Worm (Caenorhabditis elegans) whole organism, early embryonic: ENCODE measurements around the gene T04G9.7.

Experiments
- B0310.2 ChIP-seq: sonication (generic microtip); optimal IDR thresholded peaks from 2 replicates; lab custom pipeline; 2016; ENCODE audit warnings: mild to moderate bottlenecking, missing genetic modification characterization, missing compliant biosample characterization
- F13C5.2 ChIP-seq: sonication (generic microtip); optimal IDR thresholded peaks from 2 replicates; lab custom pipeline; 2017; ENCODE audit warnings: mild to moderate bottlenecking, missing genetic modification characterization, inconsistent platforms, missing compliant biosample characterization
- aly-1 ChIP-seq: sonication (generic microtip); optimal IDR thresholded peaks from 2 replicates; lab custom pipeline; 2016; ENCODE audit warnings: missing genetic modification characterization, missing compliant biosample characterization
- ama-1 ChIP-seq: fragments of 150-350 bp; optimal IDR thresholded peaks from 2 replicates; lab custom pipeline; 2014
- ceh-13 ChIP-seq: fragments of 200-800 bp; sonication (Bioruptor generic); optimal IDR thresholded peaks from 2 replicates; lab custom pipeline; 2018; ENCODE audit warnings: mild to moderate bottlenecking, missing genetic modification characterization, missing compliant biosample characterization
- ceh-36 ChIP-seq: sonication (generic microtip); optimal IDR thresholded peaks from 2 replicates; lab custom pipeline; 2016; ENCODE audit warnings: missing genetic modification characterization, inconsistent platforms, missing compliant biosample characterization
- ets-7 ChIP-seq: sonication (generic microtip); optimal IDR thresholded peaks from 2 replicates; lab custom pipeline; 2016; ENCODE audit warnings: missing genotype, missing genetic modification characterization, missing compliant biosample characterization
- flt-1 ChIP-seq: fragments of 200-800 bp; sonication (Bioruptor generic); IDR thresholded peaks from 2 replicates; pipeline ENCODE4 v1.3.6; 2022; ENCODE audit warnings: missing genetic modification characterization, missing compliant biosample characterization
- hmbx-1 ChIP-seq: sonication (generic microtip); optimal IDR thresholded peaks from 2 replicates; lab custom pipeline; 2016; ENCODE audit warnings: mild to moderate bottlenecking, missing genetic modification characterization, missing compliant biosample characterization
- hmg-4 ChIP-seq: fragments of 200-800 bp; sonication (Bioruptor generic); optimal IDR thresholded peaks from 2 replicates; lab custom pipeline; 2018; ENCODE audit warnings: mild to moderate bottlenecking, missing genetic modification characterization, missing compliant biosample characterization
- hnd-1 ChIP-seq: sonication (generic microtip); optimal IDR thresholded peaks from 2 replicates; lab custom pipeline; 2016; ENCODE audit warnings: missing genetic modification characterization, missing compliant biosample characterization
- pes-1 ChIP-seq: fragments of 200-800 bp; sonication (Bioruptor generic); IDR thresholded peaks from 2 replicates; pipeline ENCODE4 v1.3.6; 2022; ENCODE audit warnings: missing genetic modification reagents, missing genetic modification characterization, missing compliant biosample characterization
- scrt-1 ChIP-seq: fragments of 200-800 bp; sonication (Bioruptor generic); IDR thresholded peaks from 2 replicates; pipeline ENCODE4 v1.3.6; 2022; ENCODE audit warnings: missing genetic modification characterization, missing compliant biosample characterization
- sea-1 ChIP-seq: fragments of 200-800 bp; sonication (Bioruptor generic); conservative IDR thresholded peaks from 2 replicates; pipeline ENCODE4 v1.3.6; 2022; ENCODE audit warnings: missing genetic modification characterization, missing compliant biosample characterization
- tbx-11 ChIP-seq: fragments of 200-800 bp; sonication (Bioruptor generic); IDR thresholded peaks from 2 replicates; pipeline ENCODE4 v1.3.6; 2022; ENCODE audit warnings: missing genetic modification characterization, missing compliant biosample characterization
- tbx-37 ChIP-seq: fragments of 200-800 bp; sonication (Bioruptor generic); conservative IDR thresholded peaks from 2 replicates; pipeline ENCODE4 v1.3.6; 2022; ENCODE audit warnings: missing genetic modification reagents, missing genetic modification characterization, missing compliant biosample characterization
- tra-4 ChIP-seq: sonication (generic microtip); optimal IDR thresholded peaks from 2 replicates; lab custom pipeline; 2017; ENCODE audit warnings: missing genetic modification characterization, missing compliant biosample characterization

Gene T04G9.7

DNA sequence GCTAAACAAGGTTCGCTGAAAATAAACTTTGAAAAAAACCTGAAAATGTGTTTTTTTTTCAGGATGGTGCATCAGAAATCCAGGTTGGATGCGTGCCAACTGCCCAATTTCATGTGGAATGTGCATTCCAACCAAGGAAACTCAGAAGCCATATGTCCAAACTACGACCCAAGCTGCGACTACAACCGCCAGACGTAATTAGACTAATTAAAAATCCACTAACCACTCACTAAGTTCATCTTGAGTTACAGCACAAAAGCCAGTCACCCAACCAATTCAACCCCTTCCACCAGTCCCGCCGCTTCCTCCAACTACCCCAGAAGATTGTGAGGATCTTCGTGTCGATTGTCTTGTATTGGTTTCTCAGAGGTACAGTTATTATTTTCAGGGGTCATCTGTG lies 8.6 kb downstream of the T04G9.7 start:
- TF ChIP-seq tbx-37 (GFP tag; lab: Robert Waterston, UW) (no peak), tra-4 (tag; lab: Kevin White, UChicago) (no peak), ama-1 (lab: Kevin White, UChicago) (no peak), ets-7 (tag; lab: Kevin White, UChicago) (no peak), hnd-1 (tag; lab: Kevin White, UChicago) (no peak)

DNA sequence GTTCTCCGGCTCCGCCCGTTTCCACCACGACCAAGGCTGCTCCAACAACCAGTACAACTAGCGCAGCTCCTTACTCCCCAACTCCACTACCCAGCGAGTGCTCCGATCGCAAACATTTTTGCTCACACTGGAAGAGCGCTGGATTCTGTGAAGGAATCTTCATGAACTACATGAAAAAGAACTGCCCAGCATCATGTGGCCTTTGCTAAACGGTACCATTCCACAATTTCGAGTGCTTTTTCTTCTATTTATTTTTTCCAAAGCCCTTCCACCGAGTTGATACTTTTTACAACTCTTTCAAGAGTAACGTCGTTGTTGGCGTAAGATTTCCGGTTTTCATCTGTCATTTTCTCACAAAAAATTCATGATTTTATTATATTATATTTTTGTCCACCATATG lies 9.4 kb downstream of the T04G9.7 start:
- TF ChIP-seq tra-4 (tag; lab: Kevin White, UChicago) (no peak), sea-1 (GFP tag; lab: Robert Waterston, UW) (no peak), hmg-4 (GFP tag; lab: Kevin White, UChicago) (no peak), ceh-36 (tag; lab: Kevin White, UChicago) (no peak), hmbx-1 (tag; lab: Kevin White, UChicago) (no peak), pes-1 (GFP tag; lab: Robert Waterston, UW) (no peak), tbx-37 (GFP tag; lab: Robert Waterston, UW) (no peak), B0310.2 (tag; lab: Kevin White, UChicago) (no peak), aly-1 (tag; lab: Kevin White, UChicago) (no peak), flt-1 (no peak), hnd-1 (tag; lab: Kevin White, UChicago) (no peak), ets-7 (tag; lab: Kevin White, UChicago) (no peak), ceh-13 (GFP tag; lab: Kevin White, UChicago) (no peak), F13C5.2 (tag; lab: Kevin White, UChicago) (no peak), ama-1 (lab: Kevin White, UChicago) (no peak), scrt-1 (GFP tag; lab: Robert Waterston, UW) (no peak)

DNA sequence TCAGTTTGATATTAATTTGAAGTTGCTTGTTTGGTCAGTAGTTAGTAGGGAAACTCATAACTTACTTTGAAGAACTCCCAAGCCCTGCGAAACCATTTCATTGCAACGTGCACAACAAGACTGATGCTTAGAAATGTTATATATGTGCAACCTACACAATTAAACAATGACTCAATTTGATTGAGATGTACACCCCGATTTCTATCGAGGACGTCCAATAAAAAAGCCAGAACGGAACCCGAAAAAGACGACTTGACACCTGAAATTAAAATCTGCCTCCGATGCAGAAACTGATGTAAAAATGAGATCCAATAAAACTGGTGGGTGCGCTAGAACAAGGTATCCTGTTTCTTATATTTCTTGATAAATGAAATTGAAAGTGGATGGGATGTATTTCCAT lies 14.2 kb downstream of the T04G9.7 start, which contains the start of gene T04G9.6:
Gene T04G9.6 (minus strand): TSS at position 101 of the 400 bp plus-strand sequence.
- no peak for TF ChIP-seq ceh-13 (GFP tag; lab: Kevin White, UChicago)
- TF ChIP-seq tbx-11: no peak
- TF ChIP-seq F13C5.2 (tag; lab: Kevin White, UChicago): no peak
- no peak for TF ChIP-seq tbx-37 (GFP tag; lab: Robert Waterston, UW)
- no peak for TF ChIP-seq ama-1 (lab: Kevin White, UChicago)
- no peak for TF ChIP-seq hmg-4 (GFP tag; lab: Kevin White, UChicago)
- TF ChIP-seq tra-4 (tag; lab: Kevin White, UChicago): no peak
- no peak for TF ChIP-seq flt-1
- no peak for TF ChIP-seq scrt-1 (GFP tag; lab: Robert Waterston, UW)
- TF ChIP-seq aly-1 (tag; lab: Kevin White, UChicago): no peak
- TF ChIP-seq B0310.2 (tag; lab: Kevin White, UChicago): no peak
- TF ChIP-seq pes-1 (GFP tag; lab: Robert Waterston, UW): no peak
- TF ChIP-seq hnd-1 (tag; lab: Kevin White, UChicago): no peak
- no peak for TF ChIP-seq sea-1 (GFP tag; lab: Robert Waterston, UW)
- TF ChIP-seq hmbx-1 (tag; lab: Kevin White, UChicago): no peak
- TF ChIP-seq ets-7 (tag; lab: Kevin White, UChicago): no peak
- TF ChIP-seq ceh-36 (tag; lab: Kevin White, UChicago): no peak

DNA sequence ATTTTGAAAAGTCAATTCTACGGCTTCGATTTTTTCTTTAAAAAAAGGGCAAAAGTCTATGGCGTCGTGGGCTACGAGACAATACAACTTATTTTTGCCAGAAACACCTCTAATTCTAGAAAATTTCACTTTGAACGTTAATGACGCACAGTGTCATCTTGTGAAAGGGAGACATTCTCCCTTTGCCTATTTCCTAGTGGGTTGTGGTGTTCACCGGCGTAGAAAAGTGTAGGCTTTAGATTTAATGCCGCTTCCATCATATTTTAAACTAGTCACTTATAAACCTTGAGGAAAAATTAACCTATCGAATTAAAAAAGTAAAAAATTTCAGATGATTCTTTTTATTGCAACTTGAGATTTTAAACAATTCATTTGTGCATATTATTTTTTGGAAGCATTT lies 14.7 kb downstream of the T04G9.7 start:
- no peak for TF ChIP-seq hmg-4 (GFP tag; lab: Kevin White, UChicago)
- TF ChIP-seq B0310.2 (tag; lab: Kevin White, UChicago): no peak
- no peak for TF ChIP-seq tra-4 (tag; lab: Kevin White, UChicago)
- TF ChIP-seq tbx-37 (GFP tag; lab: Robert Waterston, UW): no peak
- TF ChIP-seq tbx-11: no peak
- no peak for TF ChIP-seq scrt-1 (GFP tag; lab: Robert Waterston, UW)
- no peak for TF ChIP-seq sea-1 (GFP tag; lab: Robert Waterston, UW)
- TF ChIP-seq hnd-1 (tag; lab: Kevin White, UChicago): no peak
- TF ChIP-seq pes-1 (GFP tag; lab: Robert Waterston, UW): no peak

DNA sequence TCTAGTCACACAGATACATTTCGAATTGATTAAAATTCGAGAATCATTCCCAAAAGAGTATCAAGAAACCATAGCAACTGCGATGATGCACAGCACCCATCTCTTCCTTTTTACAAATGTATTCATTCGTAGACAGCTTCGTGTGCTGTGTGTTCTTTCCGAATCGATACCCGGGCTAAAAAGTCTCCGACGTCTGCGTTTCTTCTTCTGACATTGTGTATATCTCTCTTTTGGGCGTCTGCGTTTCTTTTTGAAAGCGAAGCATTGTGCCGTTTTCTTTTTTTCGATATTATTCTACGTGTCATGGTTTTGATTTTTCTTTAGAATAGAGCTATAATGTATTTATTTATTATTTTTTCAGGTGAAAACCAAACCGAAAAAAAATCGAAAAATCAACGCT lies 17.4 kb downstream of the T04G9.7 start, which contains the start of gene attf-5:
Gene attf-5 (plus strand): TSS at position 362 of the 400 bp plus-strand sequence.
- no peak for TF ChIP-seq ama-1 (lab: Kevin White, UChicago)
- no peak for TF ChIP-seq ceh-36 (tag; lab: Kevin White, UChicago)
- TF ChIP-seq ets-7 (tag; lab: Kevin White, UChicago): no peak
- TF ChIP-seq sea-1 (GFP tag; lab: Robert Waterston, UW): no peak

DNA sequence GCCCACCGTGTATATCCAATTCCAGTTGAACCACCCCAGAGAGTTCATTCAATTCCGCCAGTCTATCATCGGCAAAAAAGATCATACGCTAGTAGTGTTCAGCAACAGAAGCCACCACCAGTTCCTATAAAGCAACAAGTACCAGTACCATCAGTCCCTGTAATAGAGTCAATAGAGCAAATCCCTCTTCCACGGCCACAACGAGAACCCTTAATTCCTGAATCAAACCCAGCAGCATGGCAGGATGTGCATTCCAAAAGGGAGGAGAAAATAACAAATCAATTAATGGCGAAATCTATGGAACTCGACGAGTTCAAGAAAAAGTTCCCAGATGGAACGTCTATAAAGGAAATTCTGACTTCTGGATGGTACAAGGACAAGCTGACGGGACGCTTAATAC lies 19.2 kb downstream of the T04G9.7 start:
- no peak for TF ChIP-seq F13C5.2 (tag; lab: Kevin White, UChicago)
- no peak for TF ChIP-seq sea-1 (GFP tag; lab: Robert Waterston, UW)
- TF ChIP-seq aly-1 (tag; lab: Kevin White, UChicago): no peak
- TF ChIP-seq ceh-13 (GFP tag; lab: Kevin White, UChicago): no peak
- no peak for TF ChIP-seq B0310.2 (tag; lab: Kevin White, UChicago)
- TF ChIP-seq tbx-37 (GFP tag; lab: Robert Waterston, UW): no peak
- no peak for TF ChIP-seq flt-1
- no peak for TF ChIP-seq ceh-36 (tag; lab: Kevin White, UChicago)
- no peak for TF ChIP-seq tbx-11

DNA sequence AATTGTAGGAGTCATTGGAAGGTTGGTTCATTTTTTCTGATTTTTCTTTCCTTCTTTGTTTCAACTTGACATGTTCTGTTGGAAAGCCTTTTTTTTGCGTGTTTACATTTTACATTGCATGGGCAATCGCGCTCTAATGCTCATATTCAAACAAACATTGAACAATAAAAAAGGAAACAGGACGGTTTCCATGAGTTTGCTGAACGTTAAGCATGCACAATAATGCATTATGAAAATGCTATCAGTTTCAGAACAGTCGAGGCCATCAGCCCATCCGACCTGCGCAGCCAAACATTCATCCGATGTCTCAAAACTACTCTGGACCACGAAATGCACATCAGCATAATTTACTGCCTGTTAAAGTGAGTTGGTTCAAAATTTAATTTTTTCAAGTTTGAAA lies 20.0 kb downstream of the T04G9.7 start:
- no peak for TF ChIP-seq hmg-4 (GFP tag; lab: Kevin White, UChicago)
- no peak for TF ChIP-seq flt-1
- no peak for TF ChIP-seq F13C5.2 (tag; lab: Kevin White, UChicago)
- TF ChIP-seq tbx-37 (GFP tag; lab: Robert Waterston, UW): no peak
- no peak for TF ChIP-seq sea-1 (GFP tag; lab: Robert Waterston, UW)
- TF ChIP-seq hmbx-1 (tag; lab: Kevin White, UChicago): no peak
- TF ChIP-seq scrt-1 (GFP tag; lab: Robert Waterston, UW): no peak
- TF ChIP-seq ama-1 (lab: Kevin White, UChicago): no peak
- no peak for TF ChIP-seq ceh-36 (tag; lab: Kevin White, UChicago)
- no peak for TF ChIP-seq aly-1 (tag; lab: Kevin White, UChicago)
- no peak for TF ChIP-seq ets-7 (tag; lab: Kevin White, UChicago)
- TF ChIP-seq tbx-11: no peak
- no peak for TF ChIP-seq ceh-13 (GFP tag; lab: Kevin White, UChicago)
- no peak for TF ChIP-seq pes-1 (GFP tag; lab: Robert Waterston, UW)
- TF ChIP-seq hnd-1 (tag; lab: Kevin White, UChicago): no peak
- no peak for TF ChIP-seq tra-4 (tag; lab: Kevin White, UChicago)
- no peak for TF ChIP-seq B0310.2 (tag; lab: Kevin White, UChicago)
